Fruit fly (Drosophila melanogaster): ENCODE measurements around the gene Fer1HCH.

The Fer1HCH gene

dm6 chr3R:30336100-30336499 is 51.9 kb downstream of the Fer1HCH start (continued):
- TF ChIP-seq sob (GFP tag; IDR thresholded peaks at IDR 0.05) (no peak), Antp (GFP tag; optimal IDR thresholded peaks at IDR 0.05) (peak; percentile 28), CG2120 (GFP tag; optimal IDR thresholded peaks at IDR 0.05) (peak; percentile 62), CG14050 (GFP tag; IDR thresholded peaks at IDR 0.05) (no peak), CG10366 (GFP tag; IDR thresholded peaks at IDR 0.05) (peak; percentile 22; the same call in 1 of the 2 replicates), CG34224 (GFP tag; IDR thresholded peaks at IDR 0.05; ENCODE audit: partially characterized antibody) (no peak), ham (GFP tag; IDR thresholded peaks at IDR 0.05) (no peak), CG6765 (GFP tag; optimal IDR thresholded peaks at IDR 0.05) (no peak), gro (GFP tag; optimal IDR thresholded peaks at IDR 0.05) (peak; percentile 18), row (GFP tag; IDR thresholded peaks at IDR 0.05) (peak; percentile 67), CG12219 (GFP tag; optimal IDR thresholded peaks at IDR 0.05) (no peak), GATAe (GFP tag; conservative IDR thresholded peaks at IDR 0.05) (no peak), CG1233 (GFP tag; optimal IDR thresholded peaks at IDR 0.05) (peak; percentile 10), chif (GFP tag; optimal IDR thresholded peaks at IDR 0.05) (peak; percentile 20 to 26), Taf1 (GFP tag; IDR thresholded peaks at IDR 0.05) (no peak), ato (GFP tag; IDR thresholded peaks at IDR 0.05; ENCODE audit: partially characterized antibody) (no peak), Fer3 (tag; optimal IDR thresholded peaks at IDR 0.05) (peak; percentile 21), Dad (GFP tag; optimal IDR thresholded peaks at IDR 0.05) (no peak), HLH4C (GFP tag; IDR thresholded peaks at IDR 0.05; ENCODE audit: partially characterized antibody) (no peak), Hmx (GFP tag; optimal IDR thresholded peaks at IDR 0.05) (no peak), usp (GFP tag; optimal IDR thresholded peaks at IDR 0.05) (no peak), slbo (GFP tag; IDR thresholded peaks at IDR 0.05) (peak; percentile 57), CG17328 (GFP tag; IDR thresholded peaks at IDR 0.05) (no peak), CG13424 (tag; optimal IDR thresholded peaks at IDR 0.05) (no peak), stwl (tag; optimal IDR thresholded peaks at IDR 0.05) (no peak), CG8478 (optimal IDR thresholded peaks at IDR 0.05) (no peak), danr (GFP tag; IDR thresholded peaks at IDR 0.05) (no peak), nau (GFP tag; optimal IDR thresholded peaks at IDR 0.05) (no peak), repo (GFP tag; optimal IDR thresholded peaks at IDR 0.05) (no peak), CG12659 (GFP tag; optimal IDR thresholded peaks at IDR 0.05) (no peak), crc (GFP tag; optimal IDR thresholded peaks at IDR 0.05) (no peak), BEAF-32 (GFP tag; optimal IDR thresholded peaks at IDR 0.05) (no peak), twi (tag; optimal IDR thresholded peaks at IDR 0.05) (no peak), Ets65A (GFP tag) (no peak), Neu2 (GFP tag; optimal IDR thresholded peaks at IDR 0.05; ENCODE audit: borderline replicate concordance) (no peak), tio (GFP tag; optimal IDR thresholded peaks at IDR 0.05) (peak; percentile 28), CG7372 (GFP tag; IDR thresholded peaks at IDR 0.05) (no peak), Rx (GFP tag; IDR thresholded peaks at IDR 0.05) (no peak), CG4360 (GFP tag; IDR thresholded peaks at IDR 0.05) (peak; percentile 51), CG9817 (tag; optimal IDR thresholded peaks at IDR 0.05) (peak; percentile 3), al (GFP tag; IDR thresholded peaks at IDR 0.05) (no peak), zfh1 (GFP tag; IDR thresholded peaks at IDR 0.05) (no peak), lbe (GFP tag; optimal IDR thresholded peaks at IDR 0.05) (peak; percentile 58), stc (GFP tag; IDR thresholded peaks at IDR 0.05) (0 out of 2 replicates have a peak, but pooled peaks have one; percentile 9), CG9609 (GFP tag; optimal IDR thresholded peaks at IDR 0.05) (no peak), NfI (GFP tag; optimal IDR thresholded peaks at IDR 0.05) (no peak), en (GFP tag; optimal IDR thresholded peaks at IDR 0.05) (no peak), CG4404 (GFP tag; IDR thresholded peaks at IDR 0.05) (no peak; the same call in 1 of the 2 replicates), odd (GFP tag; optimal IDR thresholded peaks at IDR 0.05) (no peak), CG12104 (GFP tag; optimal IDR thresholded peaks at IDR 0.05) (no peak), slou (GFP tag; optimal IDR thresholded peaks at IDR 0.05) (no peak), C15 (GFP tag; IDR thresholded peaks at IDR 0.05) (no peak), HHEX (GFP tag; optimal IDR thresholded peaks at IDR 0.05) (peak; percentile 33)
